Worm (Caenorhabditis elegans) whole organism, early embryonic: ENCODE measurements around the gene T07A9.14.

Experiments used
- ama-1 ChIP-seq: fragments of 150-350 bp; optimal IDR thresholded peaks from 2 replicates; lab custom pipeline; 2014
- hnd-1 ChIP-seq: sonication (generic microtip); optimal IDR thresholded peaks from 2 replicates; lab custom pipeline; 2016; ENCODE audit warnings: missing genetic modification characterization, missing compliant biosample characterization

DNA sequence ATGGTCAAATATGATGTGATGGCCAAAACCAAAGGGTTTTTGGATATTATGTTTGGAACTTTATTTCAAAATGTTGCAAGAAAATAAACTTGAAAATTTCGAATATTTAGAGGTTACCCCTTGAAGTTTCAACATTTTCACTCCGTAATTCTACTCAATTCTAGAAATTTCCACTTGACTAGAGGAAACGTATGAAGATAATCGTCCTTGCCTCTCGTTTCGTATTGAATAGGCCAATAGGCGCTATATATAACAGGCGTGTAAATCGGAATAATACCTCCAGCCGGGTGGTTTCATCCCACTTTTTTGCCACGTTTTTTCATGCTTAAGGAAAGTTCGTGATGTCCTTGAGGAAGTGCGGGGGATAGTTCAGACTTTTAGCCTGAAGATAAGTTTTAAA, 43.2 kb upstream of the T07A9.14 start:
- TF ChIP-seq hnd-1 (tag; lab: Kevin White, UChicago) (no peak), ama-1 (lab: Kevin White, UChicago) (no peak)
